Fruit fly (Drosophila melanogaster) S2 (cell line): ENCODE data around the gene Nedd8.

Experiments
- CG8478 ChIP-seq: fragments of >200 bp; optimal IDR thresholded peaks from 2 replicates; lab custom pipeline; 2018
- CTCF ChIP-seq, 2 experiments: fragments of >200 bp; optimal IDR thresholded peaks; 2 replicates each; lab custom pipeline; 2018

dm6 chr2L:18924642-18925244, 26.9 kb downstream of the Nedd8 start:
- TF ChIP-seq CG8478 (lab: Kevin White, UChicago) (no peak), CTCF (optimal IDR thresholded peaks at IDR 0.05; lab: Kevin White, UChicago) (no peak)
